Fruit fly (Drosophila melanogaster): ENCODE data around the gene Tom.

- TF ChIP-seq Myc (optimal IDR thresholded peaks at IDR 0.05) = no peak
- no peak for TF ChIP-seq h (optimal IDR thresholded peaks at IDR 0.05)
- no peak for TF ChIP-seq psq (optimal IDR thresholded peaks at IDR 0.05)
Observed at dm6 chr3L:14970213-14970612, 1.1 kb downstream of the Tom start.
